Worm (Caenorhabditis elegans): ENCODE data around the gene fbxb-85.

Gene fbxb-85

DNA sequence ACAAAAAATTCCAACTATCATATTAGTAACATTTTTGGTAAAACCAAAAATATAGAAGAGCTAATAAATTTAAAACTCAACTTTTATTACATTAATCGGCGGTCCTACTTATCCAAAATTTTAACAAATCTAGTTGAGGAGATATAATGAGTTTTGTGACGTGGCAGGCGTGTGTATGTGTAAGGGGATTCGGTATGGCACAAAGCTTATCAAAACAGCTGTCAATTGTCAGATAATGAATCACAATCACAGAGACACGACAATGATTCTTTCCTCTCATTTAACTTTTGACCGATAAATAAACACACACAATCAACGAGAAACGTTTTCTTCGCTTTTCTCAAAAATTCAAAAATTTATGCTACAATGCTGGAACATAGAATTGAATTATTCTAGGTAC is 46.7 kb downstream of the fbxb-85 start, which contains the start of gene K11D9.3:
K11D9.3 (minus strand) TSS at position 181 of the 400 bp plus-strand sequence.
- TF ChIP-seq elt-2 (tag; optimal IDR thresholded peaks at IDR 0.05): no peak
- no peak for TF ChIP-seq zip-5 (tag; optimal IDR thresholded peaks at IDR 0.05)
- no peak for TF ChIP-seq nhr-11 (tag; optimal IDR thresholded peaks at IDR 0.05)
- TF ChIP-seq sox-2 (GFP tag; IDR thresholded peaks at IDR 0.05): no peak
- TF ChIP-seq C08G9.2 (tag; optimal IDR thresholded peaks at IDR 0.05): no peak
- TF ChIP-seq dve-1 (tag; optimal IDR thresholded peaks at IDR 0.05): no peak
- TF ChIP-seq gmeb-2 (tag; optimal IDR thresholded peaks at IDR 0.05): no peak
